Worm (Caenorhabditis elegans) whole organism, L4 larva: ENCODE data around the gene R08F11.7.

Experiments used
- F37D6.2 ChIP-seq: sonication (generic microtip); optimal IDR thresholded peaks from 2 replicates; lab custom pipeline; 2016; ENCODE audit warnings: mild to moderate bottlenecking, missing genetic modification characterization, missing compliant biosample characterization
- R02D3.7 ChIP-seq: fragments of 150-350 bp; sonication (generic microtip); optimal IDR thresholded peaks from 3 replicates; lab custom pipeline; 2014; ENCODE audit warnings: missing biosample characterization, missing genetic modification characterization
- T26A8.4 ChIP-seq: fragments of 200-800 bp; sonication (Bioruptor generic); IDR thresholded peaks from 2 replicates; pipeline ENCODE4 v1.3.6; 2022; ENCODE audit warnings: missing genetic modification characterization, missing compliant biosample characterization
- ZK337.2 ChIP-seq: fragments of 200-800 bp; sonication (Bioruptor generic); IDR thresholded peaks from 2 replicates; pipeline ENCODE4 v1.3.6; 2022; ENCODE audit warnings: missing genetic modification reagents, missing genetic modification characterization, missing compliant biosample characterization
- ZK546.5 ChIP-seq, 2 experiments: sonication (generic microtip); optimal IDR thresholded peaks; 2 replicates each; lab custom pipeline; 2017; ENCODE audit warnings: missing biosample characterization in 2 of 2, missing genetic modification characterization in 2 of 2
- aha-1 ChIP-seq: fragments of 150-350 bp; peaks from one replicate; lab custom pipeline; 2014; ENCODE audit warnings: missing biosample characterization, missing genetic modification characterization
- ceh-44 ChIP-seq: fragments of 200-800 bp; sonication (Bioruptor generic); IDR thresholded peaks from 2 replicates; pipeline ENCODE4 v1.3.6; 2022; ENCODE audit warnings: missing genetic modification reagents, missing genetic modification characterization, missing compliant biosample characterization
- cey-2 ChIP-seq: sonication (generic microtip); optimal IDR thresholded peaks from 3 replicates; lab custom pipeline; 2017; ENCODE audit warnings: missing genetic modification characterization, mild to moderate bottlenecking, missing compliant biosample characterization, antibody characterized with exemption, borderline replicate concordance; ENCODE audit not compliant: insufficient read depth
- daf-12 ChIP-seq: fragments of 150-350 bp; optimal IDR thresholded peaks from 2 replicates; lab custom pipeline; 2014; ENCODE audit warnings: missing biosample characterization, missing genetic modification reagents, missing genetic modification characterization
- dmd-6 ChIP-seq: fragments of 200-800 bp; sonication (Bioruptor generic); IDR thresholded peaks from 2 replicates; pipeline ENCODE4 v1.3.6; 2022; ENCODE audit warnings: missing genetic modification reagents, missing genetic modification characterization, missing compliant biosample characterization
- dmd-8 ChIP-seq: fragments of 200-800 bp; sonication (Bioruptor generic); IDR thresholded peaks from 2 replicates; pipeline ENCODE4 v1.3.6; 2022; ENCODE audit warnings: missing genetic modification characterization, missing compliant biosample characterization
- egl-27 ChIP-seq: sonication (generic microtip); optimal IDR thresholded peaks from 3 replicates; lab custom pipeline; 2017; ENCODE audit warnings: missing biosample characterization, missing genetic modification reagents, missing genetic modification characterization
- hlh-30 ChIP-seq: sonication (generic microtip); optimal IDR thresholded peaks from 2 replicates; lab custom pipeline; 2017; ENCODE audit warnings: antibody characterized with exemption, mild to moderate bottlenecking, missing genetic modification characterization, missing compliant biosample characterization; ENCODE audit not compliant: insufficient read depth
- lin-29 ChIP-seq: fragments of 200-800 bp; sonication (Bioruptor generic); IDR thresholded peaks from 2 replicates; pipeline ENCODE4 v1.3.6; 2022; ENCODE audit warnings: missing genetic modification reagents, missing genetic modification characterization, missing compliant biosample characterization
- lin-38 ChIP-seq: fragments of 200-800 bp; sonication (Bioruptor generic); IDR thresholded peaks from 2 replicates; pipeline ENCODE4 v1.3.6; 2022; ENCODE audit warnings: missing genetic modification reagents, missing genetic modification characterization, missing compliant biosample characterization
- lsy-2 ChIP-seq, 2 experiments: fragments of 150-350 bp in 1 of 2; sonication (generic microtip) in 1 of 2; optimal IDR thresholded peaks; 2 replicates each; lab custom pipeline; 2014 to 2017; ENCODE audit warnings: missing biosample characterization in 2 of 2, missing genetic modification characterization in 2 of 2
- mdl-1 ChIP-seq, 2 experiments: fragments of 150-350 bp in 1 of 2; sonication (generic microtip) in 1 of 2; optimal IDR thresholded peaks; 2 replicates each; lab custom pipeline; 2014 to 2017; ENCODE audit warnings: missing biosample characterization in 2 of 2, missing genetic modification characterization in 2 of 2
- mes-2 ChIP-seq: sonication (generic microtip); optimal IDR thresholded peaks from 2 replicates; lab custom pipeline; 2016; ENCODE audit warnings: missing genotype, mild to moderate bottlenecking, missing genetic modification characterization, missing compliant biosample characterization; ENCODE audit not compliant: poor library complexity, severe bottlenecking
- mxl-2 ChIP-seq: fragments of 200-800 bp; sonication (Bioruptor generic); conservative IDR thresholded peaks from 2 replicates; pipeline ENCODE4 v1.3.6; 2022; ENCODE audit warnings: missing genetic modification reagents, missing genetic modification characterization, missing compliant biosample characterization
- nhr-6 ChIP-seq: fragments of 150-350 bp; optimal IDR thresholded peaks from 2 replicates; lab custom pipeline; 2014; ENCODE audit warnings: missing biosample characterization, missing genetic modification characterization
- nhr-77 ChIP-seq: fragments of 150-350 bp; optimal IDR thresholded peaks from 2 replicates; lab custom pipeline; 2014; ENCODE audit warnings: missing biosample characterization, missing genetic modification characterization
- pha-4 ChIP-seq, 2 experiments: fragments of 150-350 bp in 1 of 2; fragments of 200-800 bp in 1 of 2; sonication (Bioruptor generic) in 1 of 2; IDR thresholded peaks in 1 of 2; optimal IDR thresholded peaks in 1 of 2; 2 replicates each; pipeline versions ENCODE4 v1.3.6 to Lab custom; 2014 to 2022; ENCODE audit warnings: missing genetic modification characterization in 2 of 2, missing genetic modification reagents in 2 of 2, missing biosample characterization in 1 of 2, missing compliant biosample characterization in 1 of 2
- saeg-2 ChIP-seq: fragments of 200-800 bp; sonication (Bioruptor generic); IDR thresholded peaks from 2 replicates; pipeline ENCODE4 v1.3.6; 2022; ENCODE audit warnings: missing genetic modification reagents, missing genetic modification characterization, missing compliant biosample characterization
- set-16 ChIP-seq: fragments of 200-800 bp; sonication (Bioruptor generic); IDR thresholded peaks from 2 replicates; pipeline ENCODE4 v1.3.6; 2022; ENCODE audit warnings: missing genetic modification reagents, missing genetic modification characterization, missing compliant biosample characterization
- spr-1 ChIP-seq: sonication (generic microtip); optimal IDR thresholded peaks from 2 replicates; lab custom pipeline; 2016; ENCODE audit warnings: mild to moderate bottlenecking, missing genetic modification characterization, missing compliant biosample characterization
- tag-97 ChIP-seq: fragments of 200-800 bp; sonication (Bioruptor generic); IDR thresholded peaks from 2 replicates; pipeline ENCODE4 v1.3.6; 2022; ENCODE audit warnings: missing genetic modification characterization, missing compliant biosample characterization
- unc-130 ChIP-seq: sonication (generic microtip); optimal IDR thresholded peaks from 2 replicates; lab custom pipeline; 2016; ENCODE audit warnings: missing genetic modification reagents, missing genetic modification characterization, missing compliant biosample characterization
- zip-11 ChIP-seq: fragments of 200-800 bp; sonication (Bioruptor generic); IDR thresholded peaks from 2 replicates; pipeline ENCODE4 v1.3.6; 2022; ENCODE audit warnings: missing genetic modification characterization, missing compliant biosample characterization
- ztf-7 ChIP-seq: fragments of 150-350 bp; optimal IDR thresholded peaks from 2 replicates; lab custom pipeline; 2014; ENCODE audit warnings: missing biosample characterization, missing genetic modification characterization

R08F11.7 gene

DNA sequence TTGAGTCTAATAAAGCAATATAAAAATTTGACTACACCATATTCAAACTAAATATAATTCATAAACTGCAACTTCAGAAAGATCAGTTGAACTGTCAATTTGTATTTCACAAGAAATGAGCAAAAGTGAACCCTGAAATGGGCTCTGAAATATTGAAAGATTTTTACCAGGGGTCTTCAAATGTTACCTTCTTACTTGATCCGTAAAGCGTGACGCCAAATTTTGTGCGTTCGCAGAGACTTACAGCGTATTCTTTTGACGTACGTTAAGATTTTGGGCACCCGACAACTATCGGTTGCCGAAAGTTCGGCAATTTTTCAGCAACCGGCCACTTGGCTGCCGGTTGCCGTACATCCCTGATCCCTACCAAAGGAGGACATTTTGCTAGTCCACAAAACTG lies 20.2 kb downstream of the R08F11.7 start:
- TF ChIP-seq ztf-7 (tag; lab: Kevin White, UChicago) (no peak), aha-1 (tag; lab: Kevin White, UChicago) (peak; percentile 94)
- TF ChIP-seq, all 104 proteins: peak for 1

DNA sequence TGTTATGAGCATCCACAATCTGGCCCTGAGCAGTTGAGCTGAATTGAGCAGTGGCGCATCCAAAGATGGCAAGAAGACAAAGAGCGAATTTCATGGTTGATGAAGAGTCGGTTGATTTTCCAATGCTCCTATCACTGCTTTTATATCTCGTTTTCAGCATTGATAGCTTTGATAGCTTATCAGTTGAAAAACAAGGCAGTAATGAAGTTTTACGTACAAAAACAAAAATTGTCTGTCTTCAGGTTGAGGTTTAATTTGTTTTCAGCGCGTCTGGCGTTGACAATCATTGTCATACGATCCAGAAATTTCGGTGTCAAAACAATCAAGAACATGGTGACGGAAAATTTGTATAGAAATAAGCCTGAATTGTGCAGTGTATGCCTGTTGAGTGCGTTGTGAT lies 21.7 kb downstream of the R08F11.7 start, which contains the start of gene scl-13:
Gene scl-13, minus strand, starts transcription at position 101 of the 400 bp plus-strand sequence.
- TF ChIP-seq ceh-44 (GFP tag; lab: Robert Waterston, UW): no peak
- TF ChIP-seq zip-11 (GFP tag; lab: Robert Waterston, UW): no peak
- no peak for TF ChIP-seq lsy-2 (tag; optimal IDR thresholded peaks at IDR 0.05; lab: Kevin White, UChicago)
- no peak for TF ChIP-seq R02D3.7
- no peak for TF ChIP-seq dmd-6 (GFP tag; lab: Robert Waterston, UW)
- TF ChIP-seq nhr-77: no peak
- TF ChIP-seq tag-97 (GFP tag; lab: Robert Waterston, UW): no peak

DNA sequence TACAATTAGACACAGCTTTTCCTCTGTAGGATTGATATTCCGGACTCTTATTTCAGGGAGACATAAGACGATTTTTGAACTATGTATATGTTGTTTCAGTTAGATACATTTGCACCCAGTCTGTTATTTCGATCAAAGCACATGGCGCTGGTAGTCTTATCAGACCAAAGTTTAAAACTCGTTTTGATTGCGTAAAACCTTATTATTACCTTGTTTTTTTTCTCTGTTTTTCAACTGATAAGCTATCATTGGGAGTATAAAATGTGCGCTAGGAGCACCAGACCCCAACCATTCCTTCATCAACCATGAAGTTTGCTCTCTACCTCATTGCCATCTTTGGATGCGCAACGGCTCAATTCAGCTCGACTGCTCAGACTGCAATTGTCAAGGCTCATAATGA lies 22.4 kb downstream of the R08F11.7 start, which contains the start of gene scl-12:
Gene scl-12, plus strand, starts transcription at position 301 of the 400 bp plus-strand sequence.
- TF ChIP-seq dmd-8 (GFP tag; lab: Robert Waterston, UW) (0 out of 2 replicates have a peak, but pooled peaks have one; percentile 31), ZK337.2 (GFP tag; lab: Robert Waterston, UW) (no peak), spr-1 (tag; lab: Kevin White, UChicago) (no peak), aha-1 (tag; lab: Kevin White, UChicago) (peak; percentile 47)
- TF ChIP-seq, all 104 proteins: peak for 2

DNA sequence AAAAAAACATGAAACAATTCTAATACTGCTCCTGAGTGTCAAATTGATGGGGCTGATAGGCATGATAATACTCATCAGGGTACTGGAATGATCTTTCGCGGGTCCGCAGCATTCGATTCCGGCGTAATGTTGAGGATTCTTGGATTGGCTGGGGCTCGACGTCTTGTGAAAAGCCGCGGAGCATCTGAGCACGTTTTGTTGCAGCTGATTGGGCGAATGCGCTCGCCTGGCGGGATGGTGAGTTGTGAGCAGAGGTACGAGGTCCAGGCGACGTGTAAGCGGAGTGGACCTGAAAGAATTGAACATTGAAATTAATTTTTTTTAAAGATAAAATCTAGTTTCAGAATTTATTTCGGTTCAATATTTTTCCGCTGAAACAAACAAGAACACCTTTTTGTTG lies 24.1 kb downstream of the R08F11.7 start:
- peak; percentile 7 for TF ChIP-seq aha-1 (tag; lab: Kevin White, UChicago)
- TF ChIP-seq daf-12 (tag; lab: Kevin White, UChicago): no peak
- peak; percentile 51 for TF ChIP-seq set-16 (GFP tag; lab: Robert Waterston, UW)

DNA sequence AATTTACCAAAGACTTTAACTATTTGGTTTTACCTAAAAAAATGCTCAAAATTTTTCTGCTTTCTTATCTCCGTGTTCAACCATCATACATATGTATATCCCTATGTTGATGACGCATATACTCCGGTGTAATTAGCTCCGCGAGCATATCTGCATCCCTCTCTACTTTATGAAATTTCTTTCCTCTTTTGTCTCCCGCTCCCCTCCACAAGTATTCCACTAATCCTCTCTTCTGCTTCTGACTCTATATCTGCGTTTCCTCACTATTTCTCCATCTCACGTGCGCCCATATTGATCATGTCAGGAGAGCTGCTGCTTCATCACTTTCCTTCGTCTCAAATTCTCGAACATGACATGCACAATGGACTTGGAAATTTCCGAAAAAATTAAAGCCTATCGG lies 25.1 kb downstream of the R08F11.7 start, which contains the start of gene H10D18.1:
Gene H10D18.1, plus strand, starts transcription at position 277 of the 400 bp plus-strand sequence.
- TF ChIP-seq hlh-30 (tag; lab: Kevin White, UChicago) (peak; percentile 46), ztf-7 (tag; lab: Kevin White, UChicago) (no peak), ZK546.5 (tag; optimal IDR thresholded peaks at IDR 0.05; lab: Kevin White, UChicago) (no peak), R02D3.7 (no peak), mdl-1 (tag; optimal IDR thresholded peaks at IDR 0.05; lab: Kevin White, UChicago) (peak in 1 of 2 experiments; percentile 6), lin-38 (GFP tag; lab: Robert Waterston, UW) (no peak)

DNA sequence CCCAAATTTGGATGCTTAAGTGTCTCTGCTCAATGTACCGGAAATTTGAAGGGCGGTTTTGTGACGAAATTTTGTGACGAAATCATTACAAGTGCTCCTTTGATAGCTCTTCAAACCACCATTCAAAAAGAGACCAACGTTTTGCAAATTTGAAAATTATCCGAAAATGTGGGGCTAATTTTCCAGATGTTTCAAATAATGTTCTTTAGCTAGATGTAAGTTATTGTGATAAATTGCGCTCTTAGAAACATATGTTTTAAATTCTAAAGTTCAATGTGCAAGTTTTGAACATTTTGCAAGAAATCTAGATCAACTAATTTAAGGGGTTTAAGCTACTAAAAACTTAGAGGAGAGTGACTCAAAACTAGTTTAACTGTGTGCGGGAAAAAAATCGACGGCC lies 31.0 kb downstream of the R08F11.7 start:
- TF ChIP-seq zip-11 (GFP tag; lab: Robert Waterston, UW) (no peak), unc-130 (GFP tag; lab: Kevin White, UChicago) (no peak)

DNA sequence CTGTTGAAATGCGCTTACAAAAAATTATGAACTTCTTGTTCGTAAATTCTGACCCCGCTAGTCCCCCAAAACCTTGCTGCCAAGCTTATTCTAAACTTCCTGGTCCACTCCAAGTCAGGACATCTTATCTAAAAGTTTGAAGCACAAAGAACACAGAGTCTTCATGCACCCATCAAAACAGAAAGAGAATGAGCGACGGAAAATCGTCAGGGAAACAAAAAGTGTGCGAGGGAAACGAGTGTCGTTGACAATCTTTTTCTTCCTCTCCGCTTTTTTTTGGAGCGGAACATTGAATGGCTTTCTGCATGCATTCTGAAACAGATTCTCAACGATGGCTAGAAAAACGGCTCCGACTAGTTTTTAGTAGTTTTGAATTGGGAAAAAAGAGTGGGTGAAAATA lies 35.3 kb downstream of the R08F11.7 start:
- TF ChIP-seq aha-1 (tag; lab: Kevin White, UChicago): peak; percentile 97
- no peak for TF ChIP-seq nhr-6 (tag; lab: Kevin White, UChicago)
- no peak for TF ChIP-seq mxl-2 (GFP tag; lab: Robert Waterston, UW)
- no peak for TF ChIP-seq mes-2 (tag; lab: Kevin White, UChicago)
- TF ChIP-seq nhr-77: no peak
- no peak for TF ChIP-seq F37D6.2
- TF ChIP-seq saeg-2 (GFP tag; lab: Robert Waterston, UW): no peak
- TF ChIP-seq, all 104 proteins: peak for 1

DNA sequence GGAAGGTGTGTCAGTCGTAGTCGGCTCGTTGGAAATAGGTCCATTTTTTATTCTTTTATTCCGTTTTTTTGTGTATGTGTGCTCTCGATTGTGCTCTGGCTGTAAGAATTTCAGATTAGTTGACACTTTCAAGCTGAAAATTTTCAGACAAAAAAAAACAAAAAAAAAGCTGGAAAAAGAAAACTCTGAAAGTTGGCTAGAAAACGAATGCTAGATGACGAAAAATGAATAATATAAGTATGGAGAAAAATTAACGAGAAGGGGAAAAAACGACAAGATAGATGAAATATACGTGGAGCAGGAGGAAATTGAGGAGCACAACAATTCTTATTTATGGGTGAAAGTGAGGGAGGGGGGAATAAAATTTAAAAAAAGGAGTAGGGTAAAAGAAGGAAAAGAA lies 41.7 kb downstream of the R08F11.7 start, which contains the start of gene H10D18.5:
Gene H10D18.5, minus strand, starts transcription at position 101 of the 400 bp plus-strand sequence.
- TF ChIP-seq cey-2 (no peak), lin-29 (GFP tag; lab: Robert Waterston, UW) (no peak), ceh-44 (GFP tag; lab: Robert Waterston, UW) (no peak), pha-4 (GFP tag; IDR thresholded peaks at IDR 0.05; lab: Robert Waterston, UW) (no peak), pha-4 (tag; optimal IDR thresholded peaks at IDR 0.05; lab: Kevin White, UChicago) (no peak), daf-12 (tag; lab: Kevin White, UChicago) (no peak), tag-97 (GFP tag; lab: Robert Waterston, UW) (no peak), egl-27 (tag; lab: Kevin White, UChicago) (no peak), T26A8.4 (no peak)
